Fruit fly (Drosophila melanogaster): ENCODE results near the gene Pcp.
A peak's percentile ranks its signal among the peaks of the same experiment; 100 is the strongest.

Gene Pcp

dm6 chr2L:7056189-7056926 is 34.9 kb downstream of the Pcp start, which contains the start of gene Mnn1 (continued):
- TF ChIP-seq Mrtf (GFP tag; IDR thresholded peaks at IDR 0.05) (no peak), MESR4 (GFP tag; optimal IDR thresholded peaks at IDR 0.05) (peak; percentile 84), Hr3 (GFP tag; optimal IDR thresholded peaks at IDR 0.05) (no peak), sc (optimal IDR thresholded peaks at IDR 0.05) (no peak), sc (GFP tag; optimal IDR thresholded peaks at IDR 0.05) (no peak), CG1603 (tag; optimal IDR thresholded peaks at IDR 0.05) (peak; percentile 89), bcd (GFP tag; optimal IDR thresholded peaks at IDR 0.05) (no peak), ham (GFP tag; IDR thresholded peaks at IDR 0.05) (no peak), Hr78 (GFP tag; optimal IDR thresholded peaks at IDR 0.05) (no peak), mld (GFP tag; IDR thresholded peaks at IDR 0.05; ENCODE audit: partially characterized antibody) (no peak), ro (GFP tag; IDR thresholded peaks at IDR 0.05) (no peak), CG4617 (GFP tag; optimal IDR thresholded peaks at IDR 0.05; ENCODE audit: borderline replicate concordance) (peak; percentile 73), ewg (GFP tag; optimal IDR thresholded peaks at IDR 0.05) (no peak), Tbp (GFP tag; optimal IDR thresholded peaks at IDR 0.05) (no peak), CG3163 (GFP tag; optimal IDR thresholded peaks at IDR 0.05) (peak; percentile 56), ATbp (GFP tag; optimal IDR thresholded peaks at IDR 0.05) (no peak), CG9609 (GFP tag; optimal IDR thresholded peaks at IDR 0.05) (peak; percentile 34), Mes4 (GFP tag; optimal IDR thresholded peaks at IDR 0.05) (no peak), Deaf1 (tag; optimal IDR thresholded peaks at IDR 0.05) (no peak), chn (GFP tag; optimal IDR thresholded peaks at IDR 0.05) (peak; percentile 67), B-H2 (GFP tag; optimal IDR thresholded peaks at IDR 0.05) (peak; percentile 76), her (GFP tag; optimal IDR thresholded peaks at IDR 0.05) (peak; percentile 64), vvl (GFP tag; IDR thresholded peaks at IDR 0.05) (peak; percentile 31; the same call in 1 of the 2 replicates), Med (GFP tag) (peak; percentile 96), Dref (GFP tag; IDR thresholded peaks at IDR 0.05) (0 out of 2 replicates have a peak, but pooled peaks have one; percentile 43), CG3726 (GFP tag; IDR thresholded peaks at IDR 0.05) (no peak), CG1602 (GFP tag; optimal IDR thresholded peaks at IDR 0.05) (no peak), ranshi (GFP tag; IDR thresholded peaks at IDR 0.05) (no peak; the same call in 1 of the 2 replicates), chif (GFP tag; optimal IDR thresholded peaks at IDR 0.05) (peak; percentile 17 to 34), CG8089 (GFP tag; optimal IDR thresholded peaks at IDR 0.05) (peak; percentile 10), kay (GFP tag; optimal IDR thresholded peaks at IDR 0.05) (no peak), CG18476 (GFP tag; optimal IDR thresholded peaks at IDR 0.05) (no peak), CG13287 (GFP tag; IDR thresholded peaks at IDR 0.05; ENCODE audit: partially characterized antibody) (peak; percentile 66), CG2199 (GFP tag; IDR thresholded peaks at IDR 0.05) (peak; percentile 26; the same call in 1 of the 3 replicates), CG15601 (tag; optimal IDR thresholded peaks at IDR 0.05) (peak; percentile 13), gsb (GFP tag; IDR thresholded peaks at IDR 0.05) (no peak), CG17829 (tag; optimal IDR thresholded peaks at IDR 0.05) (peak; percentile 61), bigmax (GFP tag; optimal IDR thresholded peaks at IDR 0.05) (peak; percentile 30), pum (GFP tag; optimal IDR thresholded peaks at IDR 0.05) (peak; percentile 19), CG10654 (GFP tag; optimal IDR thresholded peaks at IDR 0.05) (no peak), maf-S (GFP tag; optimal IDR thresholded peaks at IDR 0.05) (peak; percentile 14), CG4854 (GFP tag; optimal IDR thresholded peaks at IDR 0.05) (peak; percentile 37), dati (GFP tag; IDR thresholded peaks at IDR 0.05) (no peak), chinmo (GFP tag; IDR thresholded peaks at IDR 0.05; ENCODE audit: partially characterized antibody) (peak; percentile 85; the same call in 3 of the 4 replicates), usp (GFP tag; optimal IDR thresholded peaks at IDR 0.05) (no peak), Nf-YA (GFP tag; IDR thresholded peaks at IDR 0.05) (no peak), CG32767 (GFP tag; IDR thresholded peaks at IDR 0.05) (no peak), gce (GFP tag; IDR thresholded peaks at IDR 0.05) (no peak), GATAe (GFP tag; conservative IDR thresholded peaks at IDR 0.05) (no peak), gcm (GFP tag; optimal IDR thresholded peaks at IDR 0.05) (no peak)
